Worm (Caenorhabditis elegans): Measurements from ENCODE around the gene hic-1.

The hic-1 gene

DNA sequence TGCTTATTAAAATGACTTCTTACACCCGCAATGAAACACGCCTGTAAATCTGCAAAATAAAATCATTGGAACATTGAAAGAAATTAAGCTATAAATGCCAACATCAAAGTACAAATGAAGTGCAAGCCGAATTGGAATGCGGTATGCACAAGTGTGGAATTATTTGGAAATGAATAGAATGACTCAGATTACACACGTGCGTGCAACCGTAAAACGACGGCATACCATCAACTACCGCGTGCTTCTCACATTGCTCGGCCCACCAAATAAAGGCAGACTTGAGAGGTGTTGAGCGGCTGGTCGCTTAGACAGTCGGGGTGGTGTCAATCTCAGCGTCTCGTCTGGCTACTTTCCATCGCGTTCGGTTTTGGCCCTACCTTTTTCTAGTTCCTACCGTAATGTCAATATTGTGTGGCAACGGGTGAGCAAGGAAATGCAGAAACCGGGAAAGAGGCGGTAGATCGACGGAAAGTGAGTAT is 36.2 kb downstream of the hic-1 start, which contains the start of gene aaim-1:
aaim-1 (minus strand) TSS at position 51 of the 479 bp plus-strand sequence.
- no peak for TF ChIP-seq tbx-11 (GFP tag; IDR thresholded peaks at IDR 0.05)
- TF ChIP-seq ets-7 (tag; optimal IDR thresholded peaks at IDR 0.05), result no peak
- TF ChIP-seq F13C5.2 (tag; optimal IDR thresholded peaks at IDR 0.05), result no peak
- TF ChIP-seq ceh-13 (GFP tag; optimal IDR thresholded peaks at IDR 0.05), result no peak
- no peak for TF ChIP-seq hmbx-1 (tag; optimal IDR thresholded peaks at IDR 0.05)
- no peak for TF ChIP-seq aly-1 (tag; optimal IDR thresholded peaks at IDR 0.05)
- TF ChIP-seq hmg-4 (GFP tag; optimal IDR thresholded peaks at IDR 0.05), result no peak

DNA sequence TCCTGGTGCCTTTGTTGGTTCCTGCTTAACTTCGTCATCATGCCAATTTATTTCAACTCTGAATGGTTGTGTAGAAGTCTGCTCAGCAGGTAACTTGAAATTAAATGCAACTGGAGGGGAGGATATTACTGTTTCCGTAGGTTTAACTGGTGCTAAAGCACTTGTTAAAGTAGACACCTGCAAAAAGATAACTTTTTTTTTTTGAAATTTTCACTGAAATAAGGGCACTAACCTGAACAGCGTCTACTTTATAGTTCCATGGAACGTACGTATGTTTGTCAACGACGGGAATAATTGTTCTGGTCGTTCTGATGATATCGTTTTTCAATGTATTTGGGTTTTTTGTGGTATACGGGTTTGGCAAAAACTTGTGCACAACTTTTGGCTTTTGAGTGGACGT is 38.1 kb downstream of the hic-1 start:
- TF ChIP-seq tbx-11 (GFP tag; IDR thresholded peaks at IDR 0.05), result no peak
- TF ChIP-seq aly-1 (tag; optimal IDR thresholded peaks at IDR 0.05), result no peak
- no peak for TF ChIP-seq hnd-1 (tag; optimal IDR thresholded peaks at IDR 0.05)
- no peak for TF ChIP-seq hmbx-1 (tag; optimal IDR thresholded peaks at IDR 0.05)
- TF ChIP-seq hmg-4 (GFP tag; optimal IDR thresholded peaks at IDR 0.05), result no peak

ce11 chrX:6553634-6554033 is 45.0 kb downstream of the hic-1 start:
- no peak for TF ChIP-seq scrt-1 (GFP tag; IDR thresholded peaks at IDR 0.05)
- TF ChIP-seq ets-7 (tag; optimal IDR thresholded peaks at IDR 0.05), result no peak
- TF ChIP-seq sea-1 (GFP tag; conservative IDR thresholded peaks at IDR 0.05), result no peak
- no peak for TF ChIP-seq F13C5.2 (tag; optimal IDR thresholded peaks at IDR 0.05)
- TF ChIP-seq ceh-36 (tag; optimal IDR thresholded peaks at IDR 0.05), result no peak
- TF ChIP-seq tra-4 (tag; optimal IDR thresholded peaks at IDR 0.05), result no peak
- no peak for TF ChIP-seq tbx-11 (GFP tag; IDR thresholded peaks at IDR 0.05)
- no peak for TF ChIP-seq pes-1 (GFP tag; IDR thresholded peaks at IDR 0.05)
- no peak for TF ChIP-seq aly-1 (tag; optimal IDR thresholded peaks at IDR 0.05)
- TF ChIP-seq B0310.2 (tag; optimal IDR thresholded peaks at IDR 0.05), result no peak

- TF ChIP-seq F13C5.2 (tag; optimal IDR thresholded peaks at IDR 0.05), result no peak
- no peak for TF ChIP-seq hmbx-1 (tag; optimal IDR thresholded peaks at IDR 0.05)
- TF ChIP-seq ceh-13 (GFP tag; optimal IDR thresholded peaks at IDR 0.05), result no peak
- TF ChIP-seq tra-4 (tag; optimal IDR thresholded peaks at IDR 0.05), result no peak
- TF ChIP-seq tbx-11 (GFP tag; IDR thresholded peaks at IDR 0.05), result no peak
- TF ChIP-seq hmg-4 (GFP tag; optimal IDR thresholded peaks at IDR 0.05), result no peak
- TF ChIP-seq pes-1 (GFP tag; IDR thresholded peaks at IDR 0.05), result no peak
- no peak for TF ChIP-seq flt-1 (GFP tag; IDR thresholded peaks at IDR 0.05)
- TF ChIP-seq sea-1 (GFP tag; conservative IDR thresholded peaks at IDR 0.05), result no peak
- TF ChIP-seq hnd-1 (tag; optimal IDR thresholded peaks at IDR 0.05), result no peak
- TF ChIP-seq scrt-1 (GFP tag; IDR thresholded peaks at IDR 0.05), result no peak
- no peak for TF ChIP-seq tbx-37 (GFP tag; conservative IDR thresholded peaks at IDR 0.05)
- TF ChIP-seq aly-1 (tag; optimal IDR thresholded peaks at IDR 0.05), result no peak
- no peak for TF ChIP-seq ceh-36 (tag; optimal IDR thresholded peaks at IDR 0.05)
- TF ChIP-seq B0310.2 (tag; optimal IDR thresholded peaks at IDR 0.05), result no peak
- TF ChIP-seq ets-7 (tag; optimal IDR thresholded peaks at IDR 0.05), result no peak
- no peak for TF ChIP-seq ama-1 (optimal IDR thresholded peaks at IDR 0.05)
Observed at ce11 chrX:6552806-6553337, 45.8 kb downstream of the hic-1 start, which contains the start of gene svh-2. Gene svh-2, plus strand, starts transcription at chrX:6553287.

DNA sequence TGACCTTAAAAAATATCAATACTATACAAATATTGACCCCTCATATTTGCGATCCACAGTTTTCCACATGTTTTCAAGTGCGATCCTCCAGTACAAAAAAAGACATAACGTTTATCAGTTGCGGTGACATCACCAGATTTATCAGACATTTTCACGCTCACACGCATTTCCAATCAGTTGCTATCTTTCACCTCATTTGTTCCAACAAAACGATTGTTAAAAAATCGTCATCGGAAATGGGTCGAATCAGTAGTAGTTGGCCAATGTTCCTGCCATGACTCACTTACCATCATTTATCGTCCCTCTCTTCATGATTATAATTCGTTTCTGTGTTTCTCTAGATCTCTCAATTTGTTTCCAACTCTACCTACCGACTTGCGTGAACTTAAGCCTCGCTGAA is 47.0 kb downstream of the hic-1 start:
- no peak for TF ChIP-seq flt-1 (GFP tag; IDR thresholded peaks at IDR 0.05)
- TF ChIP-seq tbx-11 (GFP tag; IDR thresholded peaks at IDR 0.05), result no peak
- no peak for TF ChIP-seq scrt-1 (GFP tag; IDR thresholded peaks at IDR 0.05)
- no peak for TF ChIP-seq hmbx-1 (tag; optimal IDR thresholded peaks at IDR 0.05)
- TF ChIP-seq aly-1 (tag; optimal IDR thresholded peaks at IDR 0.05), result no peak
- no peak for TF ChIP-seq tra-4 (tag; optimal IDR thresholded peaks at IDR 0.05)

- TF ChIP-seq tra-4 (tag; optimal IDR thresholded peaks at IDR 0.05), result no peak
- no peak for TF ChIP-seq ama-1 (optimal IDR thresholded peaks at IDR 0.05)
- no peak for TF ChIP-seq scrt-1 (GFP tag; IDR thresholded peaks at IDR 0.05)
- TF ChIP-seq hmbx-1 (tag; optimal IDR thresholded peaks at IDR 0.05), result no peak
- TF ChIP-seq flt-1 (GFP tag; IDR thresholded peaks at IDR 0.05), result no peak
- no peak for TF ChIP-seq B0310.2 (tag; optimal IDR thresholded peaks at IDR 0.05)
Observed at ce11 chrX:6551073-6551652, 47.5 kb downstream of the hic-1 start.
